Worm (Caenorhabditis elegans) whole organism, early embryonic: Measurements from ENCODE around the gene R08F11.1.

Experiments used
- ama-1 ChIP-seq: fragments of 150-350 bp; optimal IDR thresholded peaks from 2 replicates; lab custom pipeline; 2014
- tbx-37 ChIP-seq: fragments of 200-800 bp; sonication (Bioruptor generic); conservative IDR thresholded peaks from 2 replicates; pipeline ENCODE4 v1.3.6; 2022; ENCODE audit warnings: missing genetic modification reagents, missing genetic modification characterization, missing compliant biosample characterization

DNA sequence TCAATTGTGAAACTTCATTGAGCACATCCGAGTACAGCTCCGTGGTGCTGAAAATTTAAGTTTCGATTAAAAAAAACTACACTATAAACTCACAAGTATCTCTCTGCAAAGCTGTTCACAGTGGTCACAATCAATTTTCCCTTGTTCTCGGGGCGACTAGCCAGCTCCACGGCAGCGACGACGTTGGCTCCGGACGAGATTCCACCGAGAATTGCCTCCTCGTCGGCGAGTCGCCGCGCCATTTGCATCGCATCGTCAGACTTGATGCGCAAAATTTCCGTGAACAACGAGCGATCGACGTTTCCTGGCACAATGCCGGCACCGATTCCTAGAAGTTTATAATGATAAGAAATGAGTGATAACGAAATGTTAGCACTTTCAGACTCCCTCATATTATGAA is 9.4 kb downstream of the R08F11.1 start:
- no peak for TF ChIP-seq ama-1 (lab: Kevin White, UChicago)
- no peak for TF ChIP-seq tbx-37 (GFP tag; lab: Robert Waterston, UW)
